Fruit fly (Drosophila melanogaster) whole organism, embryonic: ENCODE measurements around the gene CG14174.
A peak's percentile ranks its signal among the peaks of the same experiment; 100 is the strongest.

Experiments used
- ATbp ChIP-seq: fragments of 200-800 bp; sonication (Bioruptor generic); optimal IDR thresholded peaks from 2 replicates; lab custom pipeline; 2017; ENCODE audit warnings: missing biosample characterization, mild to moderate bottlenecking, missing genetic modification characterization, missing genetic modification reagents
- Asciz ChIP-seq: fragments of 200-800 bp; sonication (Bioruptor generic); optimal IDR thresholded peaks from 2 replicates; lab custom pipeline; 2017; ENCODE audit warnings: missing biosample characterization, mild to moderate bottlenecking, missing genetic modification characterization, missing genetic modification reagents
- Awh ChIP-seq: fragments of 200-800 bp; sonication (Bioruptor generic); IDR thresholded peaks from 2 replicates; pipeline ENCODE4, ENCODE4 v1.3.6; 2022; ENCODE audit warnings: missing biosample characterization, missing genetic modification characterization
- Bgb ChIP-seq: fragments of 200-800 bp; sonication (Bioruptor generic); IDR thresholded peaks from 2 replicates; pipeline ENCODE4 v1.3.6; 2022; ENCODE audit warnings: missing biosample characterization, missing genetic modification characterization; ENCODE audit not compliant: partially characterized antibody
- CG10366 ChIP-seq: fragments of 200-800 bp; sonication (Bioruptor generic); IDR thresholded peaks from 2 replicates; pipeline ENCODE4 v1.3.6; 2022; ENCODE audit warnings: missing biosample characterization, missing genetic modification characterization
- CG11093 ChIP-seq: fragments of 200-800 bp; sonication (Bioruptor generic); IDR thresholded peaks from 3 replicates; pipeline ENCODE4 v1.3.6; 2022; ENCODE audit warnings: missing biosample characterization, missing genetic modification characterization
- CG12942 ChIP-seq: fragments of 200-800 bp; sonication (Bioruptor generic); optimal IDR thresholded peaks from 3 replicates; lab custom pipeline; 2016; ENCODE audit warnings: missing biosample characterization, missing genetic modification characterization
- CG14014 ChIP-seq: fragments of 200-800 bp; sonication (Bioruptor generic); IDR thresholded peaks from 2 replicates; pipeline ENCODE4 v1.3.6; 2022; ENCODE audit warnings: missing biosample characterization, missing genetic modification characterization
- CG15514 ChIP-seq: fragments of 200-800 bp; sonication (Bioruptor generic); optimal IDR thresholded peaks from 3 replicates; lab custom pipeline; 2017; ENCODE audit warnings: missing biosample characterization, missing genetic modification characterization, mild to moderate bottlenecking, moderate library complexity, missing genetic modification reagents
- CG18262 ChIP-seq: fragments of 200-800 bp; optimal IDR thresholded peaks from 3 replicates; lab custom pipeline; 2019; ENCODE audit warnings: missing biosample characterization, mild to moderate bottlenecking, missing genetic modification characterization, moderate library complexity
- CG18599 ChIP-seq: fragments of 200-800 bp; sonication (Bioruptor generic); optimal IDR thresholded peaks from 3 replicates; lab custom pipeline; 2017; ENCODE audit warnings: missing biosample characterization, missing genetic modification characterization, mild to moderate bottlenecking, moderate library complexity, missing genetic modification reagents
- CG2712 ChIP-seq: fragments of 200-800 bp; optimal IDR thresholded peaks from 3 replicates; lab custom pipeline; 2019; ENCODE audit warnings: missing biosample characterization, mild to moderate bottlenecking, missing genetic modification characterization, moderate library complexity
- CG30403 ChIP-seq: fragments of 200-800 bp; sonication (Bioruptor generic); optimal IDR thresholded peaks from 3 replicates; lab custom pipeline; 2016; ENCODE audit warnings: missing biosample characterization, missing genetic modification characterization
- CG3726 ChIP-seq: fragments of 200-800 bp; sonication (Bioruptor generic); IDR thresholded peaks from 3 replicates; pipeline ENCODE4, ENCODE4 v1.3.6; 2022; ENCODE audit warnings: missing biosample characterization, missing genetic modification characterization
- CG4404 ChIP-seq: fragments of 200-800 bp; sonication (Bioruptor generic); IDR thresholded peaks from 2 replicates; pipeline ENCODE4 v1.3.6; 2022; ENCODE audit warnings: missing biosample characterization, missing genetic modification characterization
- CG6689 ChIP-seq: fragments of 200-800 bp; sonication (Bioruptor generic); IDR thresholded peaks from 2 replicates; pipeline ENCODE4 v1.3.6; 2022; ENCODE audit warnings: missing biosample characterization, missing genetic modification characterization
- CG7357 ChIP-seq: fragments of 200-800 bp; sonication (Bioruptor generic); IDR thresholded peaks from 3 replicates; pipeline ENCODE4 v1.3.6; 2022; ENCODE audit warnings: missing biosample characterization, missing genetic modification characterization
- CG7556 ChIP-seq: fragments of 200-800 bp; sonication (Bioruptor generic); optimal IDR thresholded peaks from 2 replicates; lab custom pipeline; 2017; ENCODE audit warnings: missing biosample characterization, mild to moderate bottlenecking, missing genetic modification characterization
- CG7745 ChIP-seq: fragments of 200-800 bp; sonication (Bioruptor generic); optimal IDR thresholded peaks from 2 replicates; lab custom pipeline; 2018; ENCODE audit warnings: missing biosample characterization, mild to moderate bottlenecking, missing genetic modification characterization, moderate library complexity
- CG8388 ChIP-seq: fragments of 200-800 bp; sonication (Bioruptor generic); optimal IDR thresholded peaks from 2 replicates; lab custom pipeline; 2019; ENCODE audit warnings: missing biosample characterization, mild to moderate bottlenecking, missing genetic modification characterization, moderate library complexity
- CG8478 ChIP-seq: fragments of >200 bp; optimal IDR thresholded peaks from 2 replicates; lab custom pipeline; 2018
- Dbx ChIP-seq: fragments of 200-800 bp; sonication (Bioruptor generic); IDR thresholded peaks from 3 replicates; pipeline ENCODE4 v1.3.6; 2022; ENCODE audit warnings: missing biosample characterization, missing genetic modification characterization
- Dek ChIP-seq: fragments of 200-800 bp; sonication (Bioruptor generic); optimal IDR thresholded peaks from 3 replicates; lab custom pipeline; 2019; ENCODE audit warnings: missing biosample characterization, mild to moderate bottlenecking, missing genetic modification characterization, moderate library complexity
- Dref ChIP-seq: fragments of 200-800 bp; sonication (Bioruptor generic); IDR thresholded peaks from 2 replicates; pipeline ENCODE4 v1.3.6; 2022; ENCODE audit warnings: missing biosample characterization, missing genetic modification characterization
- Drgx ChIP-seq: fragments of 200-800 bp; sonication (Bioruptor generic); IDR thresholded peaks from 2 replicates; pipeline ENCODE4 v1.3.6; 2022; ENCODE audit warnings: missing biosample characterization, missing genetic modification characterization
- E2f1 ChIP-seq: fragments of 200-800 bp; sonication (Bioruptor generic); IDR thresholded peaks from 2 replicates; pipeline ENCODE4 v1.3.6; 2022; ENCODE audit warnings: missing biosample characterization, missing genetic modification characterization
- Elba2 ChIP-seq: fragments of 200-800 bp; sonication (Bioruptor generic); optimal IDR thresholded peaks from 3 replicates; lab custom pipeline; 2016; ENCODE audit warnings: missing biosample characterization, missing genetic modification characterization
- Hmr ChIP-seq: fragments of 200-800 bp; sonication (Bioruptor generic); optimal IDR thresholded peaks from 3 replicates; lab custom pipeline; 2017; ENCODE audit warnings: mild to moderate bottlenecking, missing biosample characterization, missing genetic modification reagents, missing genetic modification characterization
- Med ChIP-seq: fragments of 200-800 bp; sonication (Bioruptor generic); peaks from one replicate; lab custom pipeline; 2016; ENCODE audit warnings: missing biosample characterization, missing genetic modification characterization, mild to moderate bottlenecking, inconsistent platforms, moderate library complexity
- Side ChIP-seq: fragments of 200-800 bp; sonication (Bioruptor generic); optimal IDR thresholded peaks from 2 replicates; lab custom pipeline; 2016; ENCODE audit warnings: missing biosample characterization, missing genetic modification characterization
- chinmo ChIP-seq: fragments of 200-800 bp; sonication (Bioruptor generic); IDR thresholded peaks from 4 replicates; pipeline ENCODE4 v1.3.6; 2022; ENCODE audit warnings: missing biosample characterization, missing genetic modification characterization; ENCODE audit not compliant: partially characterized antibody
- cwo ChIP-seq: fragments of 200-800 bp; sonication (Bioruptor generic); optimal IDR thresholded peaks from 3 replicates; lab custom pipeline; 2017; ENCODE audit warnings: missing biosample characterization, missing genetic modification characterization, mild to moderate bottlenecking, moderate library complexity, missing genetic modification reagents
- dmrt11E ChIP-seq: fragments of 200-800 bp; sonication (Bioruptor generic); optimal IDR thresholded peaks from 3 replicates; lab custom pipeline; 2018; ENCODE audit warnings: missing biosample characterization, mild to moderate bottlenecking, missing genetic modification characterization, moderate library complexity
- ewg ChIP-seq: fragments of 200-800 bp; sonication (Bioruptor generic); optimal IDR thresholded peaks from 3 replicates; lab custom pipeline; 2017; ENCODE audit warnings: mild to moderate bottlenecking, missing biosample characterization, missing genetic modification reagents, missing genetic modification characterization
- hkb ChIP-seq, 2 experiments: fragments of 200-800 bp in 1 of 2; fragments of >200 bp in 1 of 2; sonication (Bioruptor generic) in 1 of 2; IDR thresholded peaks in 1 of 2; optimal IDR thresholded peaks in 1 of 2; 2 replicates each; pipeline versions ENCODE4 v1.3.6 to Lab custom; 2017 to 2022; ENCODE audit warnings: missing biosample characterization in 1 of 2, missing genetic modification characterization in 1 of 2
- insv ChIP-seq, 2 experiments: fragments of 200-800 bp; sonication (Bioruptor generic); optimal IDR thresholded peaks; 3 replicates each; lab custom pipeline; 2016 to 2018; ENCODE audit warnings: missing biosample characterization in 2 of 2, missing genetic modification characterization in 2 of 2
- lab ChIP-seq: fragments of 200-800 bp; sonication (Bioruptor generic); optimal IDR thresholded peaks from 3 replicates; lab custom pipeline; 2017; ENCODE audit warnings: missing biosample characterization, missing genetic modification characterization, mild to moderate bottlenecking, moderate library complexity, missing genetic modification reagents
- lmd ChIP-seq: fragments of 200-800 bp; sonication (Bioruptor generic); IDR thresholded peaks from 2 replicates; pipeline ENCODE4 v1.3.6; 2022; ENCODE audit warnings: missing biosample characterization, missing genetic modification characterization
- nmo ChIP-seq: fragments of 200-800 bp; sonication (Bioruptor generic); optimal IDR thresholded peaks from 2 replicates; lab custom pipeline; 2018; ENCODE audit warnings: missing biosample characterization, mild to moderate bottlenecking, missing genetic modification characterization, moderate library complexity
- nom ChIP-seq: fragments of 200-800 bp; sonication (Bioruptor generic); optimal IDR thresholded peaks from 2 replicates; lab custom pipeline; 2017; ENCODE audit warnings: missing biosample characterization, missing genetic modification characterization, mild to moderate bottlenecking, moderate library complexity, missing genetic modification reagents
- phol ChIP-seq: fragments of 200-800 bp; sonication (Bioruptor generic); optimal IDR thresholded peaks from 3 replicates; lab custom pipeline; 2018; ENCODE audit warnings: missing biosample characterization, mild to moderate bottlenecking, missing genetic modification characterization, moderate library complexity
- row ChIP-seq: fragments of 200-800 bp; sonication (Bioruptor generic); IDR thresholded peaks from 3 replicates; pipeline ENCODE4 v1.3.6; 2022; ENCODE audit warnings: missing biosample characterization, missing genetic modification characterization
- sens ChIP-seq: fragments of 200-800 bp; sonication (Bioruptor generic); peaks from one replicate; lab custom pipeline; 2016; ENCODE audit warnings: missing biosample characterization, missing genetic modification characterization
- sisA ChIP-seq: fragments of 200-800 bp; sonication (Bioruptor generic); IDR thresholded peaks from 2 replicates; pipeline ENCODE4 v1.3.6; 2022; ENCODE audit warnings: missing biosample characterization, missing genetic modification characterization
- stwl ChIP-seq: fragments of 200-800 bp; sonication (Bioruptor generic); optimal IDR thresholded peaks from 3 replicates; lab custom pipeline; 2018; ENCODE audit warnings: missing biosample characterization, mild to moderate bottlenecking, missing genetic modification characterization, moderate library complexity
- tio ChIP-seq: fragments of 200-800 bp; sonication (Bioruptor generic); optimal IDR thresholded peaks from 2 replicates; lab custom pipeline; 2017; ENCODE audit warnings: missing biosample characterization, missing genetic modification characterization, inconsistent platforms

CG14174 gene

DNA sequence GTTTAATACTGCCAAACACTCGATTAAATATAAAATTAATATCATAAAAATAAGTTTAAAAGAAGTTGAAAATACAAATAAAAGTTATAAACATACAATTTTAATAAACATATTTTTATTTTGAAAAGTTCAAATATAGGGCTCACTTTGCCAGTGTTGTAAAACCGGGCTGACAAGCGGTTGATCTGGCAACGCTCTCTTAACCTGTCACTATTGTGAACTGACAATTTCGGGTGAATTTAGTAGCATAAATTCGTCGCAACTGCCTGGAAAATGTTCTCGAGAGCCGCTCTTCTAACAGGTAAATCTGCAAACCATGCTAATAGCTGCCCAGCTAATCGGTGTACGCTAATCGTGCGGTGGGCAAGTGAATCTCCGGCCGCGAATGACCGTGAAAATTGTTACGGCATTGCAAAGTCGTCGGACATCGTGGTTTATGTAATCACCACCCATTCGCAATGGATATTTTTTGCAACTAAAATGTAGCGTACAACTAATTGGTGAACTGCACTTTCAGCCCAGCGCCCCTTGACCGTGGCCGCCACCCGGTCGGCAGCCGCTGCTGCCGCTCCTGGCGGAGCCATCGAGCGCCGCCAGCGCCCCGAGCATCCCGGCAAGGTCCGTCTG, 10.8 kb downstream of the CG14174 start, which contains the start of gene ATPsynB (continued):
- TF ChIP-seq insv (GFP tag; optimal IDR thresholded peaks at IDR 0.05; lab: Kevin White, UChicago): peak in 1 of 2 experiments; percentile 26

DNA sequence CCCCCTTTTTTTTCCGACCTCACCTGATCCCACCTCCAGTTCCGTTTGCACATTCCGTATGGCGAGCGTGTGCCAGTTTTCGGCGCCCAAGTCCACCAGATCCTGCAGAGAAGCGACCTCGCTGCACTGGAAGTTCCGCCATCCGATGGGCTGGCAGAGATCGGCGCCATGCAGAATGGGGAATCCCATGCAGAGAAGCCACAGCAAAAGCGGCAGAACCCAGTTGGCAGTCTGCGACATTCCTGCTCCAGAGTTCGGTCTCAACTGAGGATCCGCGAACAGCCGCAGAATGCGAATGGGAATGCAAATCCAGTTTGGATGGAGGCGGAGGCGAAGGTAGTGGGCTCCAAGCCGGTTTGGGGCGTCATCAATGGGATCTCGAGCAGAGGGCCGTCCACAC, 14.4 kb downstream of the CG14174 start, which contains the start of gene CG6749:
CG6749 (minus strand) TSS at position 245 of the 400 bp plus-strand sequence.
- TF ChIP-seq Awh (GFP tag; lab: Robert Waterston, UW) (no peak), dmrt11E (no peak), CG4404 (GFP tag; lab: Robert Waterston, UW) (0 out of 2 replicates have a peak, but pooled peaks have one; percentile 16), stwl (tag; lab: Kevin White, UChicago) (no peak), CG7745 (tag; lab: Kevin White, UChicago) (no peak), CG3726 (GFP tag; lab: Robert Waterston, UW) (peak; percentile 51; the same call in 1 of the 3 replicates), CG10366 (no peak), CG8478 (peak; percentile 14), Side (GFP tag; lab: Kevin White, UChicago) (no peak), Dref (GFP tag; lab: Robert Waterston, UW) (peak; percentile 29; the same call in 1 of the 2 replicates), Med (GFP tag; lab: Kevin White, UChicago) (peak; percentile 7), Bgb (GFP tag; lab: Robert Waterston, UW) (0 out of 2 replicates have a peak, but pooled peaks have one; percentile 17), Dbx (GFP tag; lab: Robert Waterston, UW) (0 out of 3 replicates have a peak, but pooled peaks have one; percentile 38), nom (GFP tag; lab: Kevin White, UChicago) (peak; percentile 35), CG14014 (0 out of 2 replicates have a peak, but pooled peaks have one; percentile 10), chinmo (GFP tag; lab: Robert Waterston, UW) (0 out of 4 replicates have a peak, but pooled peaks have one; percentile 20), CG7357 (no peak)

DNA sequence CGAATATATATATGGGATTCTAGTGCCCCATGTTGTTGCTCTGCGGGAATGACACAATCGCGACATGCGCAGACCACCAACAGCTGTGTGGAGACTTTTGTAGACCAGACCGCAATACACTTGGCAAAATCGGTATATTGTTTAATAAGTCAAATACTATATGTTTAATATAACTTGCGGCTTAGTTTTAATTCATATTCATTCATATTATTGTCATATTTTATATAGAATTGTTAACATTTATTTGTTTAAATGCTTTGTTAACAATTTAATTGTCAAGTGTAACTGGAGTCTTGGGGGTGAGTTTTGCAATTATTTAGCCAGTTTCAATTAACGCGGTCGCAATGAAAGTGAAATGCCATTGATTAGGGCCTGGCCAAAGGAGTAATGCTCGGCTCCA, 20.5 kb downstream of the CG14174 start:
- no peak for TF ChIP-seq CG12942 (GFP tag; lab: Kevin White, UChicago)
- TF ChIP-seq lmd (GFP tag; lab: Robert Waterston, UW): peak; percentile 14; the same call in 1 of the 2 replicates
- TF ChIP-seq CG18262 (tag; lab: Kevin White, UChicago): peak; percentile 46
- TF ChIP-seq CG8388 (GFP tag; lab: Kevin White, UChicago): peak; percentile 16
- peak; percentile 35; the same call in 1 of the 2 replicates for TF ChIP-seq E2f1
- TF ChIP-seq cwo (GFP tag; lab: Kevin White, UChicago): peak; percentile 26
- TF ChIP-seq tio (GFP tag; lab: Kevin White, UChicago): no peak
- no peak for TF ChIP-seq CG11093 (GFP tag; lab: Robert Waterston, UW)
- TF ChIP-seq Hmr (GFP tag; lab: Kevin White, UChicago): peak; percentile 46
- peak; percentile 15 for TF ChIP-seq phol (tag; lab: Kevin White, UChicago)
- no peak for TF ChIP-seq hkb (optimal IDR thresholded peaks at IDR 0.05; lab: Kevin White, UChicago)
- peak; percentile 36; the same call in 1 of the 2 replicates for TF ChIP-seq hkb (GFP tag; IDR thresholded peaks at IDR 0.05; lab: Robert Waterston, UW)
- peak; percentile 60 for TF ChIP-seq CG7556 (GFP tag; lab: Kevin White, UChicago)
- TF ChIP-seq ATbp (GFP tag; lab: Kevin White, UChicago): peak; percentile 23
- peak; percentile 16 for TF ChIP-seq Asciz (GFP tag; lab: Kevin White, UChicago)
- peak; percentile 53 for TF ChIP-seq CG2712 (tag; lab: Kevin White, UChicago)
- TF ChIP-seq lab (GFP tag; lab: Kevin White, UChicago): peak; percentile 13
- peak; percentile 42 for TF ChIP-seq CG18599 (GFP tag; lab: Kevin White, UChicago)
- TF ChIP-seq sisA (GFP tag; lab: Robert Waterston, UW): 0 out of 2 replicates have a peak, but pooled peaks have one; percentile 31
- TF ChIP-seq CG6689 (GFP tag; lab: Robert Waterston, UW): peak; percentile 60
- no peak for TF ChIP-seq nmo (GFP tag; lab: Kevin White, UChicago)
- TF ChIP-seq row (GFP tag; lab: Robert Waterston, UW): peak; percentile 52
- peak; percentile 7 for TF ChIP-seq CG15514 (GFP tag; lab: Kevin White, UChicago)
- TF ChIP-seq Drgx (GFP tag; lab: Robert Waterston, UW): peak; percentile 70
- peak; percentile 71 for TF ChIP-seq sens
- TF ChIP-seq CG30403 (GFP tag; lab: Kevin White, UChicago): peak; percentile 40
- TF ChIP-seq Dek (tag; lab: Kevin White, UChicago): peak; percentile 23
- peak; percentile 57 for TF ChIP-seq ewg (GFP tag; lab: Kevin White, UChicago)
- TF ChIP-seq Elba2 (GFP tag; lab: Kevin White, UChicago): no peak
